Worm (Caenorhabditis elegans): ENCODE data around the gene pptr-1.

ce11 chrV:16333412-16333811, 23.9 kb upstream of the pptr-1 start, which contains the start of gene srh-167:
- TF ChIP-seq him-1 (tag; optimal IDR thresholded peaks at IDR 0.05) (no peak), dao-5 (tag; optimal IDR thresholded peaks at IDR 0.05) (no peak)

Data from whole organism, L4/young adult.